Worm (Caenorhabditis elegans): ENCODE measurements around the gene acr-18.

ce11 chrV:15515365-15515764, 43.6 kb downstream of the acr-18 start:
- TF ChIP-seq fkh-10 (GFP tag; optimal IDR thresholded peaks at IDR 0.05): no peak
- no peak for TF ChIP-seq dmd-4 (tag; optimal IDR thresholded peaks at IDR 0.05; ENCODE audit: borderline replicate concordance)
- TF ChIP-seq nhr-11 (tag; optimal IDR thresholded peaks at IDR 0.05): no peak
- TF ChIP-seq pros-1 (tag; optimal IDR thresholded peaks at IDR 0.05): no peak
- TF ChIP-seq rnt-1 (tag; optimal IDR thresholded peaks at IDR 0.05): no peak
- no peak for TF ChIP-seq ceh-9 (tag; optimal IDR thresholded peaks at IDR 0.05)
- TF ChIP-seq ceh-30 (tag; optimal IDR thresholded peaks at IDR 0.05): no peak
- no peak for TF ChIP-seq ztf-16 (tag; optimal IDR thresholded peaks at IDR 0.05)
- no peak for TF ChIP-seq ref-2 (tag; optimal IDR thresholded peaks at IDR 0.05)
- TF ChIP-seq hlh-6 (tag; optimal IDR thresholded peaks at IDR 0.05): no peak
- no peak for TF ChIP-seq F13H6.1 (tag; optimal IDR thresholded peaks at IDR 0.05)
- TF ChIP-seq pqm-1 (tag; optimal IDR thresholded peaks at IDR 0.05): no peak
- TF ChIP-seq fax-1 (tag; optimal IDR thresholded peaks at IDR 0.05): no peak
